Worm (Caenorhabditis elegans) whole organism, L4/young adult: ENCODE data around the gene F02E11.3.

ENCODE experiments used
- W03F9.2 ChIP-seq: fragments of 150-350 bp; optimal IDR thresholded peaks from 2 replicates; lab custom pipeline; 2014; ENCODE audit warnings: missing biosample characterization, missing genetic modification characterization
- dao-5 ChIP-seq: sonication (generic microtip); optimal IDR thresholded peaks from 2 replicates; lab custom pipeline; 2016; ENCODE audit warnings: missing genotype, missing genetic modification characterization, moderate library complexity, missing compliant biosample characterization
- him-1 ChIP-seq: sonication (generic microtip); optimal IDR thresholded peaks from 2 replicates; lab custom pipeline; 2016; ENCODE audit warnings: missing genotype, missing genetic modification reagents, missing genetic modification characterization, missing compliant biosample characterization

F02E11.3 gene

DNA sequence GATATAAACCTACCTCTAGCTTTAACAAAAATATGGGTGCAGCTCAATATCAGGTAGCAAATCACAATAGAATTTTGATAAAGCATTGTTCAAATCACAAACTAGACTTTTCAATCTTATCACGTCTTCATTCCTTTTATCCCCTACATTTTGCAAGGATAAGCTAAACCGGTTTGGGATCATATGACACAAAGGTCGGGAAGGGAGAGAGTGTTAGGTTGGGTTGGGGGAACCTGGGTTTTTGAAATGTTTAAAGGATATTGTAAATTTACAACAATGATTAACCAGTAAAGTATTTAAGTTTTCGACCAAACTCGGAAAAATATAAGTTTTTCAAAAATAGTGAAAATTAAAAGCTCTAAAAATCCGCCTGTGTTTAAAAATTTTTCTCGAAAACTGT is 30.8 kb downstream of the F02E11.3 start, which contains the start of gene C17F4.12:
C17F4.12 (minus strand) TSS at position 101 of the 400 bp plus-strand sequence.
- TF ChIP-seq him-1 (tag; lab: Kevin White, UChicago) (no peak), W03F9.2 (no peak), dao-5 (tag; lab: Kevin White, UChicago) (no peak)

DNA sequence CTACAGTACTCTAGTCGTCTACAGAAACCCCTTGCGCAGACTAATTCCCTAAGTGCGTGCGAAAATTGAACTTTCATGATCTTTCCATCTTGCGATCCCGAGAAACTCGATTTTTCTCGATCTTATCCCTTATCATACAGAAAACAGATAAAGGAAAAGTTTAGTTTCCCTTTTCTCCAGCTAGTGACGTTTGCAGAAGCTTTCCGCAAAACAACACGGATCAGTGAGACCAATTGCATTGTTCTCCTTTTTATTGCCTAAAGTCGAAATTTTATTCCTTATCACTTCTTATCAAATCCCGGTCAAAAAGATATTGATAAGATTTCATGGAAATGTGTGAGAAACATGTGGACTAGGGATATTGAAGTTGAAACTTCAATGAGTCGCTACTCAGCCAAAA is 33.0 kb downstream of the F02E11.3 start:
- TF ChIP-seq W03F9.2 (no peak), dao-5 (tag; lab: Kevin White, UChicago) (no peak), him-1 (tag; lab: Kevin White, UChicago) (no peak)

DNA sequence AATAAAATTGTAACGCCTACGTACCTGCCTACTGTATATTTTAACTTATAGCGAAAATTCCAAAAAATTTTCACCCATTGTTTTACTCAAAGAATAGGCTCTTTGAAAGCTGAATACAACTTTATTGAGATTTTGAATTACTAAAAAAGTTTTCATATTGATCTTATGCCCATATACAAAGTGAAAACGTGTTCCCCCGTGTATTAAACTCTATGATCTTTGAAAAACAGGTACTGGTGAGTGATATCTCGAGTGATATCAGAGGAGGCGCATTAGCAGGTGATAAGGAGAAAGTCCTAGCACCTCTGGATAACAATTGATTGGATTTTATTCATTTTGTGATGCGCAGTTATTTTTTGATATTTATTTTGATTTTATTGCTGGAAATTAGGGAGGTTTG is 34.6 kb downstream of the F02E11.3 start, which contains the start of gene C17F4.3:
C17F4.3 (plus strand) TSS at position 301 of the 400 bp plus-strand sequence.
- TF ChIP-seq him-1 (tag; lab: Kevin White, UChicago) (no peak), dao-5 (tag; lab: Kevin White, UChicago) (no peak), W03F9.2 (no peak)

DNA sequence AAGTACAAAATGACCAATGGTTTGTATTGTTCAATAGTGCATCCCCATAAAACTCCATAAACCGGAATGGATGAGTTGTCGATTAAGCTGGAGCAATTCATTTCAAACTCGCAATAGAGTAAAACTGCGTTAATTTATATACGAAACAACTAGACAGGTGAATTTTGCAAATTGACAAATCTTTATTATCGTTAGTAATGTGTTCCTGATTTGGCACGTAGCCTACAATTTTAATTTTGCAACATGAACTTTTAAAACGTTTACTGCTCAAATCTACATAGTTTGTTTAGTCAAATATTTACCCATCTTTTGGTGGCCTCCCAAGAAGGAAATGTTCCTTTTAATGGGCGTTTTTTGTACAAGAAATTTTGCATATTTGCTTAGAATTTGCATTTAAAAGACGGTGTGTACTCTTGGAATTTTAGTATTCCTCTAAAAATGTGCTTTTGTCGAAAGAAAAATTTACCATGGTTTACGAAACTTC is 37.7 kb downstream of the F02E11.3 start, which contains the start of the genes srz-67 and C17F4.11:
srz-67 (minus strand) TSS at position 101 of the 484 bp plus-strand sequence.
C17F4.11 (plus strand) TSS at position 434 of the 484 bp plus-strand sequence.
- TF ChIP-seq him-1 (tag; lab: Kevin White, UChicago) (no peak), W03F9.2 (no peak), dao-5 (tag; lab: Kevin White, UChicago) (no peak)

DNA sequence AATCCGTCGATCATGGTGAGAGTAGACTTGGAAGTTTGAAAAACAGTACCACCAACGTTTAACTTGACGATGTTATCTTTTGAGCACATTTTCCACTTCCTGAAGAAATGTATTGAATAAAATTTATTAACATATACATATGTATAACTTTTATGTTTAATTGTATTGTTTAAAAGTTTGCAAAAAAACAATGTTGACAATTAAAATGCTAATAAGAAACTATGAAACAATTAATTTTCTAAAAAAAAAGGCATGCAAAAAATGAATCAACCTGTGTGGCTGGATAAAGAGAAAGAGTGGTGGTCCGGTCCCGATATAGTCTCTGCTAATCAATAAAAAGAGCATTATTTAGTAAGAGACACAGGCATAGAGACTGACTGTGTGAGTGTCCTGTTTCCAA is 40.1 kb downstream of the F02E11.3 start, which contains the start of gene C17F4.8:
C17F4.8 (minus strand) TSS at position 101 of the 400 bp plus-strand sequence.
- TF ChIP-seq him-1 (tag; lab: Kevin White, UChicago), result no peak
- TF ChIP-seq dao-5 (tag; lab: Kevin White, UChicago), result no peak
- no peak for TF ChIP-seq W03F9.2

DNA sequence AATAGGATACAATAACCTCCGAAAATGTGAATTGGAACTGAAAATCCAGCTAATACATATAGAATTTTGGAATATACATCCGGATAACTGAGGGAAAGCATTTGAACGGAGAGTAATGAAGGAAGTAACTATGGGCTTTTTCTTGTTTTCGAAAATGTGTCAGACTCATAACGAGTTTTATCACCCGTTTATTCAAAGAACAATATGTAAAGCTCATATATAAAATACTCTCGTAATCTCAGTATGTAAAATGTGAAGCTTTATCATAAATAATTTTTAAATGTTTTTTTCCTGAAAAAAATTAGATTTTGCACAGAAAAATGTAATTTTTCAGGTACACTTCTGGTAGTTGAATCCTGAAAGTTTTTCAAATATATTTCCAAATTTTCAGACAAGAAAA is 44.4 kb downstream of the F02E11.3 start, which contains the start of gene srh-297:
srh-297 (minus strand) TSS at position 101 of the 400 bp plus-strand sequence.
- TF ChIP-seq him-1 (tag; lab: Kevin White, UChicago) (no peak), W03F9.2 (no peak), dao-5 (tag; lab: Kevin White, UChicago) (no peak)

DNA sequence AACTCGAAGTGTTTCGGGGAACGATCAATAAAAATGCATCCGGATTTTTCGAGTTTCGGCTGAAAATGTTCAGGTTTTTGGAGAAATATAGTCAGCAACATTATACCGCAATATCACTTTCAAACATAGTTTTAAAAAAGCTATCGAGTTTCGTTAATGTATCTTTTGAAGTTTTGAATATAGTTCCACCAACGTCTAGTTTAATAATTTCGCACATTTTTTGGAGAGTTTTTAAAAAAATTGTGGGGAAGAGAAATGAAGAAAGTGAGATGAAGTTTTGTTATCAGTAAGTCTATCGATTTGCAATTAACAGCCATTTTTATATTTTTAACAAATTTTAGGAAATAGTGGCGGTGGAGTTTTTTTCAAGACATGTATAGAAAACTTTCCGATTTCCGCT is 49.0 kb downstream of the F02E11.3 start, which contains the start of gene ZC239.17:
ZC239.17 (minus strand) TSS at position 101 of the 400 bp plus-strand sequence.
- TF ChIP-seq him-1 (tag; lab: Kevin White, UChicago) (no peak), W03F9.2 (no peak), dao-5 (tag; lab: Kevin White, UChicago) (no peak)

DNA sequence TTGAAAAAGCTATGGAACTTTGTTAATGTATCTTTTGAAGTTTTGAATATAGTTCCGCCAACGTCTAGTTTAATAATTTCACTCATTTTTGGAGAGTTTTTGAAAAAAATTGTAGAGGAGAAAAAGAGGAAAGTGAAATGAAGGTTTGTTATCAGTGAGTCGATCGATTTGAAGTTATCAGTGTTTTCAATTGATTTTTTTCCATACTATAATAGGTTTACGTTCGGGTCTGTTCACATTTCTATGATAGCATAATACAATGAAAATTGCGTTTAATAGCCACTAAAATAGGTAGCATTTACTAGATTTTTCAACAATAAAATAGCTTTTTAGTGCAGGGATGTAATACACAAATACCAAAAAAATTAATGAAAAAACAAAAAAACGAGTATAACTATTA is 49.6 kb downstream of the F02E11.3 start, which contains the start of gene ZC239.16:
ZC239.16 (minus strand) TSS at position 120 of the 400 bp plus-strand sequence.
- TF ChIP-seq him-1 (tag; lab: Kevin White, UChicago) (no peak), W03F9.2 (no peak), dao-5 (tag; lab: Kevin White, UChicago) (no peak)

DNA sequence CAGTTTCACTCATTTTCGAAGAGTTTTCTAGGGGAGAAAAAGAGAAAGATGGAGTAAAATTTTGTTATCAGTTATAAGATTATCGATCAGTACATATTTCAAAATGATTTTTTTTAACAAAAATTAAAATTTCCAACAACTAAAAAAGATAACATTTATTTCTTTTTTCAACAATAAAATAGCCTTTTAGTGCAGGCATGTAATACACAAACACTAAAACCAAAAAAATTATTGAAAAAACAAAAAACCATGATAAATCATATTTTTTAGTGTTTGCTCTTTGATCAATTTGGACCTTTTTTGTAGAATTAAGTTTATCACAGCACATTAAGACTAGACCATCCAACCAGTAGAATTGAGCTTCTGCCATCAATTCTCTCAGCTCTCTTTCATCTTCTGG is 50.2 kb downstream of the F02E11.3 start, which contains the start of gene ZC239.15:
ZC239.15 (minus strand) TSS at position 101 of the 400 bp plus-strand sequence.
- no peak for TF ChIP-seq dao-5 (tag; lab: Kevin White, UChicago)
- TF ChIP-seq him-1 (tag; lab: Kevin White, UChicago), result no peak
- no peak for TF ChIP-seq W03F9.2
